Worm (Caenorhabditis elegans) whole organism, L4 larva: ENCODE data around the gene T21D12.12.

Experiments used
- egl-27 ChIP-seq: sonication (generic microtip); optimal IDR thresholded peaks from 3 replicates; lab custom pipeline; 2017; ENCODE audit warnings: missing biosample characterization, missing genetic modification reagents, missing genetic modification characterization
- nhr-77 ChIP-seq: fragments of 150-350 bp; optimal IDR thresholded peaks from 2 replicates; lab custom pipeline; 2014; ENCODE audit warnings: missing biosample characterization, missing genetic modification characterization
- pha-4 ChIP-seq, 2 experiments: fragments of 150-350 bp in 1 of 2; fragments of 200-800 bp in 1 of 2; sonication (Bioruptor generic) in 1 of 2; IDR thresholded peaks in 1 of 2; optimal IDR thresholded peaks in 1 of 2; 2 replicates each; pipeline versions ENCODE4 v1.3.6 to Lab custom; 2014 to 2022; ENCODE audit warnings: missing genetic modification characterization in 2 of 2, missing genetic modification reagents in 2 of 2, missing biosample characterization in 1 of 2, missing compliant biosample characterization in 1 of 2

- TF ChIP-seq egl-27 (tag; lab: Kevin White, UChicago) (no peak), pha-4 (GFP tag; IDR thresholded peaks at IDR 0.05; lab: Robert Waterston, UW) (no peak), pha-4 (tag; optimal IDR thresholded peaks at IDR 0.05; lab: Kevin White, UChicago) (no peak), nhr-77 (no peak)
Observed at ce11 chrIV:266148-266547, at the start of gene T21D12.12.
